Fruit fly (Drosophila melanogaster): ENCODE data around the gene Tsp86D.
A peak's percentile ranks its signal among the peaks of the same experiment; 100 is the strongest.

Gene Tsp86D

DNA sequence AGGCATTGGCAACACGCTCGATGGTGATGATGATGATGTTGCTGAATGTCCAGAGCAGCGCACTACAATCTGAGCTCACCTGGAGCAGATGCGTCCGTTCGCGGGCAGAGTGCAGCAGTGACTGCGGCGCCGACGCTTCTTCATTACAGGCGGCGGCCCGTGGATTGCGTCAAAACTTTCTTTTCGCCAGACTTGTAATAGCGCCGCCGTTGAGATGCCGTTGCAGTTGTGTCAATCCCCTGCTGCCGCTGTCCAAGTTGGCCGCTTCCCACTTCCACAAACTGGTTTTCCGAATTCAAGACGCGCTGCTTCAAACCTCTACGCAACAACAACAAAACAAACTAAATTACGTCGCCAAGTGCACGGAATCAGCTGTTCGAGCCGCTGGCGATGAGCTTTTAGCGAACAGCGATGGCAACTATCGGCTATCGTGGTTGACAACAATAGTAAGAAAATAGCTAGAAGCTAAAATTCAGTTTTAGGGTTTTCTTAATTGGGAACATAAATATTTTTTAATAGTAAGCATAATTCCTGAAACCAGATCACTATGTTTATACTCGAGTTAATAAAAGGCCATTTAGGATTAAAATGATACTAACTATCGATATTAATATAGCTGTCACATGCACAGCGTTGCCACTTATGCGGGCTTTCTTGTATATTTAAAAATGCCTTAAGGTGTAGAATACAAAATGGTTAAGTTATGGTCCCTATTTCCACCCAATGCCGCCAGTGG, 13.5 kb downstream of the Tsp86D start, which contains the start of gene Tpc1 (continued):
- no peak for TF ChIP-seq CG11560 (tag; IDR thresholded peaks at IDR 0.05)
- peak; percentile 16 for TF ChIP-seq CG1603 (tag; optimal IDR thresholded peaks at IDR 0.05)
- TF ChIP-seq NC2α (GFP tag; optimal IDR thresholded peaks at IDR 0.05): no peak
- TF ChIP-seq org-1 (GFP tag; optimal IDR thresholded peaks at IDR 0.05): no peak
- TF ChIP-seq Poxn (GFP tag; IDR thresholded peaks at IDR 0.05): no peak
- TF ChIP-seq cad (GFP tag; optimal IDR thresholded peaks at IDR 0.05): no peak
- peak; percentile 89 for TF ChIP-seq CG16813 (GFP tag; IDR thresholded peaks at IDR 0.05; ENCODE audit: partially characterized antibody)
- peak; percentile 46; the same call in 1 of the 2 replicates for TF ChIP-seq slbo (GFP tag; IDR thresholded peaks at IDR 0.05)
- TF ChIP-seq CG30403 (GFP tag; optimal IDR thresholded peaks at IDR 0.05): peak; percentile 57
- TF ChIP-seq Hr39 (optimal IDR thresholded peaks at IDR 0.05): no peak
- TF ChIP-seq CG8359 (GFP tag; optimal IDR thresholded peaks at IDR 0.05; ENCODE audit: borderline replicate concordance): no peak
- peak; percentile 38 for TF ChIP-seq Meics (GFP tag; optimal IDR thresholded peaks at IDR 0.05)
- no peak for TF ChIP-seq CG6765 (GFP tag; optimal IDR thresholded peaks at IDR 0.05)
- TF ChIP-seq Deaf1 (tag; optimal IDR thresholded peaks at IDR 0.05): no peak
- TF ChIP-seq Side (GFP tag; optimal IDR thresholded peaks at IDR 0.05): peak; percentile 18
- peak in 1 of 2 experiments; percentile 55 for TF ChIP-seq Eip74EF (GFP tag; optimal IDR thresholded peaks at IDR 0.05)
- TF ChIP-seq Sox102F (GFP tag; optimal IDR thresholded peaks at IDR 0.05): peak; percentile 35
- no peak for TF ChIP-seq CG4282 (GFP tag; optimal IDR thresholded peaks at IDR 0.05)
- TF ChIP-seq MTF-1 (GFP tag; optimal IDR thresholded peaks at IDR 0.05; ENCODE audit: borderline replicate concordance): no peak
- no peak for TF ChIP-seq ERR (GFP tag; optimal IDR thresholded peaks at IDR 0.05)
- peak; percentile 45 for TF ChIP-seq CG12155 (GFP tag; optimal IDR thresholded peaks at IDR 0.05)
- TF ChIP-seq pb (GFP tag; optimal IDR thresholded peaks at IDR 0.05): no peak
- TF ChIP-seq scrt (GFP tag; optimal IDR thresholded peaks at IDR 0.05): peak; percentile 47
- TF ChIP-seq Tbp (GFP tag; optimal IDR thresholded peaks at IDR 0.05): no peak
- peak; percentile 36 for TF ChIP-seq HLHmδ (GFP tag; optimal IDR thresholded peaks at IDR 0.05)
- TF ChIP-seq Xbp1 (GFP tag; optimal IDR thresholded peaks at IDR 0.05): peak; percentile 57
- TF ChIP-seq crc (GFP tag; optimal IDR thresholded peaks at IDR 0.05): no peak
- no peak for TF ChIP-seq CG13123 (GFP tag; optimal IDR thresholded peaks at IDR 0.05)
- TF ChIP-seq ranshi (GFP tag; IDR thresholded peaks at IDR 0.05): no peak
- TF ChIP-seq CG34422 (GFP tag; IDR thresholded peaks at IDR 0.05): peak; percentile 37; the same call in 1 of the 3 replicates
- peak; percentile 88 for TF ChIP-seq CG11504 (tag; optimal IDR thresholded peaks at IDR 0.05)
- peak; percentile 50; the same call in 1 of the 3 replicates for TF ChIP-seq zen2 (GFP tag; IDR thresholded peaks at IDR 0.05; ENCODE audit: partially characterized antibody)
- no peak for TF ChIP-seq Oli (tag; optimal IDR thresholded peaks at IDR 0.05)
- TF ChIP-seq gcm (GFP tag; optimal IDR thresholded peaks at IDR 0.05): peak; percentile 63
- TF ChIP-seq CG9609 (GFP tag; optimal IDR thresholded peaks at IDR 0.05): peak; percentile 27
- no peak for TF ChIP-seq esg (GFP tag; conservative IDR thresholded peaks at IDR 0.05)
- TF ChIP-seq CG9215 (GFP tag; IDR thresholded peaks at IDR 0.05): no peak
- no peak for TF ChIP-seq Vsx1 (GFP tag; optimal IDR thresholded peaks at IDR 0.05)
- no peak for TF ChIP-seq CG11723 (GFP tag; optimal IDR thresholded peaks at IDR 0.05)
- TF ChIP-seq seq (GFP tag; IDR thresholded peaks at IDR 0.05): no peak
- TF ChIP-seq CG3838 (GFP tag; optimal IDR thresholded peaks at IDR 0.05): no peak
- peak; percentile 65 for TF ChIP-seq sug (tag; optimal IDR thresholded peaks at IDR 0.05)
- TF ChIP-seq gfzf (GFP tag; optimal IDR thresholded peaks at IDR 0.05): peak; percentile 35
- TF ChIP-seq CG17361 (GFP tag; IDR thresholded peaks at IDR 0.05): peak; percentile 44; the same call in 2 of the 3 replicates
- peak; percentile 36 for TF ChIP-seq CG12659 (GFP tag; optimal IDR thresholded peaks at IDR 0.05)
- TF ChIP-seq Trl (optimal IDR thresholded peaks at IDR 0.05): no peak
- peak; percentile 38 for TF ChIP-seq Trl (GFP tag; optimal IDR thresholded peaks at IDR 0.05)
- TF ChIP-seq ase (GFP tag; IDR thresholded peaks at IDR 0.05): no peak
- TF ChIP-seq ftz-f1 (GFP tag; optimal IDR thresholded peaks at IDR 0.05): peak; percentile 5
- TF ChIP-seq sens (GFP tag): peak; percentile 91

All from whole organism, embryonic.